Worm (Caenorhabditis elegans): ENCODE results near the gene Y53G8AM.6.

Y53G8AM.6 gene

ce11 chrIII:3263696-3264095, 4.1 kb upstream of the Y53G8AM.6 start:
- TF ChIP-seq Y53F4B.3 (GFP tag; IDR thresholded peaks at IDR 0.05) (no peak), lin-35 (GFP tag; optimal IDR thresholded peaks at IDR 0.05) (no peak), madf-10 (tag; optimal IDR thresholded peaks at IDR 0.05) (no peak), snpc-4 (GFP tag; optimal IDR thresholded peaks at IDR 0.05) (no peak), snpc-4 (tag; optimal IDR thresholded peaks at IDR 0.05) (no peak), T07F8.4 (tag; optimal IDR thresholded peaks at IDR 0.05) (no peak), tbx-9 (tag; optimal IDR thresholded peaks at IDR 0.05; ENCODE audit: borderline replicate concordance) (no peak), ceh-79 (tag; optimal IDR thresholded peaks at IDR 0.05) (no peak), lsy-27 (tag; optimal IDR thresholded peaks at IDR 0.05; ENCODE audit: borderline replicate concordance, insufficient read depth) (no peak), efl-1 (GFP tag; optimal IDR thresholded peaks at IDR 0.05) (no peak), D2030.7 (GFP tag; IDR thresholded peaks at IDR 0.05) (no peak), sea-2 (GFP tag; IDR thresholded peaks at IDR 0.05) (no peak), ceh-91 (GFP tag; IDR thresholded peaks at IDR 0.05) (no peak), unc-130 (GFP tag; optimal IDR thresholded peaks at IDR 0.05) (no peak), madf-3 (GFP tag; IDR thresholded peaks at IDR 0.05) (no peak)

- TF ChIP-seq ets-4 (GFP tag; optimal IDR thresholded peaks at IDR 0.05) (no peak), madf-8 (GFP tag; conservative IDR thresholded peaks at IDR 0.05) (no peak), rec-8 (tag; optimal IDR thresholded peaks at IDR 0.05) (no peak), K11D2.4 (GFP tag; IDR thresholded peaks at IDR 0.05) (no peak), dpl-1 (GFP tag; optimal IDR thresholded peaks at IDR 0.05) (no peak), hmg-1.2 (GFP tag; IDR thresholded peaks at IDR 0.05) (no peak), unc-130 (GFP tag; optimal IDR thresholded peaks at IDR 0.05) (no peak), lsl-1 (GFP tag; optimal IDR thresholded peaks at IDR 0.05) (no peak), tbx-9 (tag; optimal IDR thresholded peaks at IDR 0.05; ENCODE audit: borderline replicate concordance) (no peak), ztf-26 (tag; optimal IDR thresholded peaks at IDR 0.05) (no peak), F49E8.2 (tag; optimal IDR thresholded peaks at IDR 0.05; ENCODE audit: insufficient read depth) (no peak), F57A8.1 (GFP tag; optimal IDR thresholded peaks at IDR 0.05) (no peak), athp-1 (tag; optimal IDR thresholded peaks at IDR 0.05) (no peak), ceh-100 (GFP tag; IDR thresholded peaks at IDR 0.05) (no peak), ztf-18 (tag; optimal IDR thresholded peaks at IDR 0.05) (no peak), sdz-38 (tag; optimal IDR thresholded peaks at IDR 0.05) (no peak), ztf-3 (GFP tag; optimal IDR thresholded peaks at IDR 0.05) (no peak)
These were observed 1.3 kb downstream of the Y53G8AM.6 start, which contains the start of gene nspg-7.2 for ce11 chrIII:3258306-3258705. nspg-7.2 (minus strand) TSS chrIII:3258406.

- TF ChIP-seq zim-3 (tag; optimal IDR thresholded peaks at IDR 0.05), result no peak
- no peak for TF ChIP-seq egl-44 (GFP tag; IDR thresholded peaks at IDR 0.05)
- no peak for TF ChIP-seq atf-7 (tag; optimal IDR thresholded peaks at IDR 0.05)
These were observed 4.0 kb downstream of the Y53G8AM.6 start, which contains the start of gene Y53G8AM.4 for ce11 chrIII:3255575-3255974. Y53G8AM.4 (minus strand) TSS chrIII:3255675.

- TF ChIP-seq hmg-1.2 (GFP tag; IDR thresholded peaks at IDR 0.05) (peak; percentile 88), ceh-58 (GFP tag; IDR thresholded peaks at IDR 0.05) (no peak)
These were observed 4.6 kb downstream of the Y53G8AM.6 start for ce11 chrIII:3255023-3255422.
